Worm (Caenorhabditis elegans) whole organism, L4/young adult: ENCODE results near the gene T13C5.10.

Source experiments
- W03F9.2 ChIP-seq: fragments of 150-350 bp; optimal IDR thresholded peaks from 2 replicates; lab custom pipeline; 2014; ENCODE audit warnings: missing biosample characterization, missing genetic modification characterization
- dao-5 ChIP-seq: sonication (generic microtip); optimal IDR thresholded peaks from 2 replicates; lab custom pipeline; 2016; ENCODE audit warnings: missing genotype, missing genetic modification characterization, moderate library complexity, missing compliant biosample characterization
- him-1 ChIP-seq: sonication (generic microtip); optimal IDR thresholded peaks from 2 replicates; lab custom pipeline; 2016; ENCODE audit warnings: missing genotype, missing genetic modification reagents, missing genetic modification characterization, missing compliant biosample characterization

- TF ChIP-seq him-1 (tag; lab: Kevin White, UChicago) (no peak), W03F9.2 (tag; lab: Kevin White, UChicago) (no peak), dao-5 (tag; lab: Kevin White, UChicago) (no peak)
Observed at ce11 chrX:6211322-6211820, 23.4 kb downstream of the T13C5.10 start.
